Fruit fly (Drosophila melanogaster) whole organism, embryonic: ENCODE measurements around the gene Nadsyn.

Experiments
- Antp ChIP-seq: fragments of 200-800 bp; sonication (Bioruptor generic); optimal IDR thresholded peaks from 3 replicates; lab custom pipeline; 2016; ENCODE audit warnings: missing biosample characterization, missing genetic modification characterization
- Awh ChIP-seq: fragments of 200-800 bp; sonication (Bioruptor generic); IDR thresholded peaks from 2 replicates; pipeline ENCODE4, ENCODE4 v1.3.6; 2022; ENCODE audit warnings: missing biosample characterization, missing genetic modification characterization
- CG10321 ChIP-seq: fragments of 200-800 bp; sonication (Bioruptor generic); IDR thresholded peaks from 2 replicates; pipeline ENCODE4 v1.3.6; 2022; ENCODE audit warnings: missing biosample characterization, missing genetic modification characterization
- CG11696 ChIP-seq: fragments of 200-800 bp; sonication (Bioruptor generic); IDR thresholded peaks from 2 replicates; pipeline ENCODE4 v1.3.6; 2022; ENCODE audit warnings: missing biosample characterization, missing genetic modification characterization
- CG12299 ChIP-seq: fragments of 200-800 bp; sonication (Bioruptor generic); optimal IDR thresholded peaks from 2 replicates; lab custom pipeline; 2018; ENCODE audit warnings: missing biosample characterization, mild to moderate bottlenecking, missing genetic modification characterization
- CG13624 ChIP-seq: fragments of 200-800 bp; sonication (Bioruptor generic); optimal IDR thresholded peaks from 2 replicates; lab custom pipeline; 2016; ENCODE audit warnings: missing biosample characterization, missing genetic modification characterization
- CG14014 ChIP-seq: fragments of 200-800 bp; sonication (Bioruptor generic); IDR thresholded peaks from 2 replicates; pipeline ENCODE4 v1.3.6; 2022; ENCODE audit warnings: missing biosample characterization, missing genetic modification characterization
- CG15514 ChIP-seq: fragments of 200-800 bp; sonication (Bioruptor generic); optimal IDR thresholded peaks from 3 replicates; lab custom pipeline; 2017; ENCODE audit warnings: missing biosample characterization, missing genetic modification characterization, mild to moderate bottlenecking, moderate library complexity, missing genetic modification reagents
- CG17829 ChIP-seq: fragments of 200-800 bp; optimal IDR thresholded peaks from 2 replicates; lab custom pipeline; 2019; ENCODE audit warnings: missing biosample characterization, mild to moderate bottlenecking, missing genetic modification characterization, moderate library complexity
- CG2120 ChIP-seq: fragments of 200-800 bp; sonication (Bioruptor generic); optimal IDR thresholded peaks from 3 replicates; lab custom pipeline; 2016; ENCODE audit warnings: missing biosample characterization, missing genetic modification characterization
- CG2129 ChIP-seq: fragments of 200-800 bp; sonication (Bioruptor generic); IDR thresholded peaks from 2 replicates; pipeline ENCODE4 v1.3.6; 2022; ENCODE audit warnings: missing biosample characterization, missing genetic modification characterization; ENCODE audit not compliant: partially characterized antibody
- CG2678 ChIP-seq: fragments of 200-800 bp; sonication (Bioruptor generic); optimal IDR thresholded peaks from 3 replicates; lab custom pipeline; 2019; ENCODE audit warnings: missing biosample characterization, mild to moderate bottlenecking, missing genetic modification characterization, moderate library complexity
- CG2712 ChIP-seq: fragments of 200-800 bp; optimal IDR thresholded peaks from 3 replicates; lab custom pipeline; 2019; ENCODE audit warnings: missing biosample characterization, mild to moderate bottlenecking, missing genetic modification characterization, moderate library complexity
- CG3281 ChIP-seq: fragments of 200-800 bp; sonication (Bioruptor generic); optimal IDR thresholded peaks from 3 replicates; lab custom pipeline; 2017; ENCODE audit warnings: missing biosample characterization, mild to moderate bottlenecking, missing genetic modification characterization
- CG4424 ChIP-seq: fragments of 200-800 bp; sonication (Bioruptor generic); optimal IDR thresholded peaks from 3 replicates; lab custom pipeline; 2016; ENCODE audit warnings: missing biosample characterization, missing genetic modification characterization
- CG4854 ChIP-seq: fragments of 200-800 bp; sonication (Bioruptor generic); optimal IDR thresholded peaks from 2 replicates; lab custom pipeline; 2016; ENCODE audit warnings: missing biosample characterization, missing genetic modification characterization, inconsistent platforms
- CG6854 ChIP-seq: fragments of 200-800 bp; sonication (Bioruptor generic); optimal IDR thresholded peaks from 3 replicates; lab custom pipeline; 2017; ENCODE audit warnings: missing biosample characterization, mild to moderate bottlenecking, missing genetic modification characterization
- CG7928 ChIP-seq: fragments of 200-800 bp; sonication (Bioruptor generic); optimal IDR thresholded peaks from 2 replicates; lab custom pipeline; 2017; ENCODE audit warnings: missing biosample characterization, mild to moderate bottlenecking, missing genetic modification characterization
- CG8290 ChIP-seq, 3 experiments: fragments of 200-800 bp; sonication (Bioruptor generic); optimal IDR thresholded peaks; 2 replicates each; lab custom pipeline; 2016 to 2019; ENCODE audit warnings: missing biosample characterization in 3 of 3, missing genetic modification characterization in 3 of 3, mild to moderate bottlenecking in 2 of 3, moderate library complexity in 1 of 3
- CG9609 ChIP-seq: fragments of 200-800 bp; sonication (Bioruptor generic); optimal IDR thresholded peaks from 3 replicates; lab custom pipeline; 2016; ENCODE audit warnings: missing biosample characterization, missing genetic modification characterization
- CG9932 ChIP-seq: fragments of 200-800 bp; sonication (Bioruptor generic); IDR thresholded peaks from 2 replicates; pipeline ENCODE4 v1.3.6; 2022; ENCODE audit warnings: missing biosample characterization, missing genetic modification characterization
- CHES-1-like ChIP-seq: fragments of 200-800 bp; sonication (Bioruptor generic); optimal IDR thresholded peaks from 2 replicates; lab custom pipeline; 2016; ENCODE audit warnings: missing biosample characterization, missing genetic modification characterization
- D19A ChIP-seq: fragments of 200-800 bp; optimal IDR thresholded peaks from 3 replicates; lab custom pipeline; 2019; ENCODE audit warnings: missing biosample characterization, mild to moderate bottlenecking, missing genetic modification characterization, moderate library complexity
- Dref ChIP-seq: fragments of 200-800 bp; sonication (Bioruptor generic); IDR thresholded peaks from 2 replicates; pipeline ENCODE4 v1.3.6; 2022; ENCODE audit warnings: missing biosample characterization, missing genetic modification characterization
- E2f2 ChIP-seq: fragments of 200-800 bp; sonication (Bioruptor generic); IDR thresholded peaks from 2 replicates; pipeline ENCODE4 v1.3.6; 2022; ENCODE audit warnings: missing biosample characterization, missing genetic modification characterization
- Fer1 ChIP-seq: fragments of 200-800 bp; sonication (Bioruptor generic); optimal IDR thresholded peaks from 2 replicates; lab custom pipeline; 2017; ENCODE audit warnings: missing biosample characterization, mild to moderate bottlenecking, missing genetic modification characterization
- abd-A ChIP-seq: fragments of 200-800 bp; sonication (Bioruptor generic); optimal IDR thresholded peaks from 3 replicates; lab custom pipeline; 2019; ENCODE audit warnings: missing biosample characterization, mild to moderate bottlenecking, missing genetic modification characterization, moderate library complexity
- chif ChIP-seq, 2 experiments: fragments of 200-800 bp; sonication (Bioruptor generic); optimal IDR thresholded peaks; 3 replicates each; lab custom pipeline; 2016; ENCODE audit warnings: missing biosample characterization in 2 of 2, missing genetic modification characterization in 2 of 2
- croc ChIP-seq: fragments of 200-800 bp; sonication (Bioruptor generic); conservative IDR thresholded peaks from 3 replicates; pipeline ENCODE4 v1.3.6; 2022; ENCODE audit warnings: missing biosample characterization, missing genetic modification characterization
- crol ChIP-seq: fragments of 200-800 bp; sonication (Bioruptor generic); IDR thresholded peaks from 2 replicates; pipeline ENCODE4 v1.3.6; 2022; ENCODE audit warnings: missing biosample characterization, missing genetic modification characterization
- esg ChIP-seq: fragments of 200-800 bp; sonication (Bioruptor generic); conservative IDR thresholded peaks from 2 replicates; pipeline ENCODE4 v1.3.6; 2022; ENCODE audit warnings: missing biosample characterization, missing genetic modification characterization
- gcm ChIP-seq: fragments of 200-800 bp; sonication (Bioruptor generic); optimal IDR thresholded peaks from 2 replicates; lab custom pipeline; 2019; ENCODE audit warnings: missing biosample characterization, mild to moderate bottlenecking, missing genetic modification characterization, moderate library complexity
- gsb-n ChIP-seq: fragments of 200-800 bp; sonication (Bioruptor generic); optimal IDR thresholded peaks from 3 replicates; lab custom pipeline; 2018; ENCODE audit warnings: missing biosample characterization, mild to moderate bottlenecking, missing genetic modification characterization
- gt ChIP-seq: fragments of 200-800 bp; sonication (Bioruptor generic); IDR thresholded peaks from 2 replicates; pipeline ENCODE4 v1.3.6; 2022; ENCODE audit warnings: missing biosample characterization, missing genetic modification characterization
- hbn ChIP-seq: fragments of 200-800 bp; sonication (Bioruptor generic); IDR thresholded peaks from 2 replicates; pipeline ENCODE4 v1.3.6; 2022; ENCODE audit warnings: missing biosample characterization, missing genetic modification characterization; ENCODE audit not compliant: partially characterized antibody
- hkb ChIP-seq, 2 experiments: fragments of 200-800 bp in 1 of 2; fragments of >200 bp in 1 of 2; sonication (Bioruptor generic) in 1 of 2; IDR thresholded peaks in 1 of 2; optimal IDR thresholded peaks in 1 of 2; 2 replicates each; pipeline versions ENCODE4 v1.3.6 to Lab custom; 2017 to 2022; ENCODE audit warnings: missing biosample characterization in 1 of 2, missing genetic modification characterization in 1 of 2
- hth ChIP-seq: fragments of >200 bp; optimal IDR thresholded peaks from 2 replicates; lab custom pipeline; 2017; ENCODE audit warnings: inconsistent platforms
- ken ChIP-seq: fragments of 200-800 bp; sonication (Bioruptor generic); IDR thresholded peaks from 3 replicates; pipeline ENCODE4 v1.3.6; 2022; ENCODE audit warnings: missing biosample characterization, missing genetic modification characterization
- lab ChIP-seq: fragments of 200-800 bp; sonication (Bioruptor generic); optimal IDR thresholded peaks from 3 replicates; lab custom pipeline; 2017; ENCODE audit warnings: missing biosample characterization, missing genetic modification characterization, mild to moderate bottlenecking, moderate library complexity, missing genetic modification reagents
- lbe ChIP-seq: fragments of 200-800 bp; sonication (Bioruptor generic); optimal IDR thresholded peaks from 2 replicates; lab custom pipeline; 2016; ENCODE audit warnings: missing biosample characterization, mild to moderate bottlenecking, missing genetic modification characterization
- lilli ChIP-seq: fragments of 200-800 bp; sonication (Bioruptor generic); optimal IDR thresholded peaks from 3 replicates; lab custom pipeline; 2016; ENCODE audit warnings: missing biosample characterization, missing genetic modification characterization
- lmd ChIP-seq: fragments of 200-800 bp; sonication (Bioruptor generic); IDR thresholded peaks from 2 replicates; pipeline ENCODE4 v1.3.6; 2022; ENCODE audit warnings: missing biosample characterization, missing genetic modification characterization
- nerfin-2 ChIP-seq: fragments of 200-800 bp; sonication (Bioruptor generic); IDR thresholded peaks from 2 replicates; pipeline ENCODE4 v1.3.6; 2022; ENCODE audit warnings: missing biosample characterization, missing genetic modification characterization; ENCODE audit not compliant: partially characterized antibody
- schlank ChIP-seq: fragments of 200-800 bp; sonication (Bioruptor generic); optimal IDR thresholded peaks from 2 replicates; lab custom pipeline; 2018; ENCODE audit warnings: missing biosample characterization, mild to moderate bottlenecking, missing genetic modification characterization
- scrt ChIP-seq: fragments of 200-800 bp; sonication (Bioruptor generic); optimal IDR thresholded peaks from 2 replicates; lab custom pipeline; 2018; ENCODE audit warnings: missing biosample characterization, mild to moderate bottlenecking, missing genetic modification characterization, moderate library complexity
- sens-2 ChIP-seq: fragments of 200-800 bp; sonication (Bioruptor generic); IDR thresholded peaks from 2 replicates; pipeline ENCODE4 v1.3.6; 2022; ENCODE audit warnings: missing biosample characterization, missing genetic modification characterization
- tll ChIP-seq, 2 experiments: fragments of 200-800 bp in 1 of 2; fragments of >200 bp in 1 of 2; sonication (Bioruptor generic) in 1 of 2; optimal IDR thresholded peaks; 2 replicates each; lab custom pipeline; 2017 to 2019; ENCODE audit warnings: missing biosample characterization in 2 of 2, missing genetic modification characterization in 2 of 2, mild to moderate bottlenecking in 1 of 2, moderate library complexity in 1 of 2
- trem ChIP-seq: fragments of 200-800 bp; optimal IDR thresholded peaks from 3 replicates; lab custom pipeline; 2019; ENCODE audit warnings: missing biosample characterization, mild to moderate bottlenecking, missing genetic modification characterization, moderate library complexity
- zen2 ChIP-seq: fragments of 200-800 bp; sonication (Bioruptor generic); IDR thresholded peaks from 3 replicates; pipeline ENCODE4 v1.3.6; 2022; ENCODE audit warnings: missing biosample characterization, missing genetic modification characterization; ENCODE audit not compliant: partially characterized antibody
- zfh1 ChIP-seq: fragments of 200-800 bp; sonication (Bioruptor generic); IDR thresholded peaks from 3 replicates; pipeline ENCODE4 v1.3.6; 2022; ENCODE audit warnings: missing biosample characterization, missing genetic modification characterization

The Nadsyn gene

DNA sequence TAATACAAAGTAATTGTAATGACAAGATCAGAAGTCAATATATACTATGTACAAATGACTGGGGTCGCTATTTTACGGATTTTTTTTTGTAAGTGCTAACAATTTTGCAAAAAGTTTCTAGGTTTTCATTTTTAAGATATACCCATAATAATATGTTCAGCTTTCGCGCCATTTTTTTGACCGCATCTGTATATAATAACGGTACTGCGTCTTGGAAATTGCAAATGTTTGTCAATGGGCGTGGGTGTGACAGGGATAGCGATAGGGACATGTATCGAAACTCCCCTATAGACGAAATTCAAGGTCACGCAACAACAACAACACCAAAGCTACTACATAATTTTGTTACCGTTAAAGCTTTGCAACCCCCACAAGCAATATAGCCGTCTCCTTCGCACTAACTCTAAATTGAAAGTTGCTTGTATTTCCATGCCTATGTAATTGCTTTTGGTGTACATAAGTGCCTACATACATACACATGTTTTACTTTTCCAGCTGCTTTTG lies 34.5 kb upstream of the Nadsyn start (continued):
- TF ChIP-seq CG9932 (GFP tag; lab: Robert Waterston, UW) (no peak), abd-A (tag; lab: Kevin White, UChicago) (peak; percentile 71), hbn (GFP tag; lab: Robert Waterston, UW) (no peak), Fer1 (peak; percentile 19), CG9609 (no peak), ken (no peak), CG2120 (GFP tag; lab: Kevin White, UChicago) (peak; percentile 47), scrt (peak; percentile 4), hkb (optimal IDR thresholded peaks at IDR 0.05; lab: Kevin White, UChicago) (no peak), hkb (GFP tag; IDR thresholded peaks at IDR 0.05; lab: Robert Waterston, UW) (0 out of 2 replicates have a peak, but pooled peaks have one; percentile 11), sens-2 (no peak), zfh1 (GFP tag; lab: Robert Waterston, UW) (0 out of 3 replicates have a peak, but pooled peaks have one; percentile 9), hth (lab: Kevin White, UChicago) (no peak), trem (no peak), schlank (no peak), CG2129 (GFP tag; lab: Robert Waterston, UW) (no peak), gcm (GFP tag; lab: Kevin White, UChicago) (no peak), lbe (no peak), CG14014 (0 out of 2 replicates have a peak, but pooled peaks have one; percentile 25), Awh (GFP tag; lab: Robert Waterston, UW) (no peak), lab (GFP tag; lab: Kevin White, UChicago) (peak; percentile 15), nerfin-2 (GFP tag; lab: Robert Waterston, UW) (no peak), CG3281 (GFP tag; lab: Kevin White, UChicago) (no peak), CG6854 (GFP tag; lab: Kevin White, UChicago) (no peak), CG8290 (GFP tag; optimal IDR thresholded peaks at IDR 0.05; lab: Kevin White, UChicago) (no peak), CG8290 (tag; optimal IDR thresholded peaks at IDR 0.05; lab: Kevin White, UChicago) (peak in 1 of 2 experiments; percentile 3), CG2712 (no peak), CG4854 (no peak), gt (GFP tag; lab: Robert Waterston, UW) (no peak), CG10321 (GFP tag; lab: Robert Waterston, UW) (peak; percentile 90), CG7928 (GFP tag; lab: Kevin White, UChicago) (no peak), E2f2 (GFP tag; lab: Robert Waterston, UW) (no peak), crol (GFP tag; lab: Robert Waterston, UW) (no peak), Antp (GFP tag; lab: Kevin White, UChicago) (no peak), Dref (GFP tag; lab: Robert Waterston, UW) (no peak), CG15514 (peak; percentile 32), CG2678 (tag; lab: Kevin White, UChicago) (peak; percentile 14), chif (GFP tag; optimal IDR thresholded peaks at IDR 0.05; lab: Kevin White, UChicago) (no peak), CG4424 (GFP tag; lab: Kevin White, UChicago) (no peak), CG12299 (no peak), gsb-n (tag; lab: Kevin White, UChicago) (no peak), CG13624 (GFP tag; lab: Kevin White, UChicago) (peak; percentile 82), croc (GFP tag; lab: Robert Waterston, UW) (no peak), CG11696 (GFP tag; lab: Robert Waterston, UW) (peak; percentile 55; the same call in 1 of the 2 replicates), zen2 (GFP tag; lab: Robert Waterston, UW) (no peak), D19A (tag; lab: Kevin White, UChicago) (no peak), esg (GFP tag; lab: Robert Waterston, UW) (no peak), CHES-1-like (GFP tag; lab: Kevin White, UChicago) (no peak), CG17829 (tag; lab: Kevin White, UChicago) (no peak), tll (GFP tag; optimal IDR thresholded peaks at IDR 0.05; lab: Kevin White, UChicago) (no peak), lmd (GFP tag; lab: Robert Waterston, UW) (no peak), lilli (GFP tag; lab: Kevin White, UChicago) (peak; percentile 29)
